Fruit fly (Drosophila melanogaster) S2 (cell line): ENCODE measurements around the gene neur.

Source experiments
- CG8478 ChIP-seq: fragments of >200 bp; optimal IDR thresholded peaks from 2 replicates; lab custom pipeline; 2018
- CTCF ChIP-seq, 2 experiments: fragments of >200 bp; optimal IDR thresholded peaks; 2 replicates each; lab custom pipeline; 2018

DNA sequence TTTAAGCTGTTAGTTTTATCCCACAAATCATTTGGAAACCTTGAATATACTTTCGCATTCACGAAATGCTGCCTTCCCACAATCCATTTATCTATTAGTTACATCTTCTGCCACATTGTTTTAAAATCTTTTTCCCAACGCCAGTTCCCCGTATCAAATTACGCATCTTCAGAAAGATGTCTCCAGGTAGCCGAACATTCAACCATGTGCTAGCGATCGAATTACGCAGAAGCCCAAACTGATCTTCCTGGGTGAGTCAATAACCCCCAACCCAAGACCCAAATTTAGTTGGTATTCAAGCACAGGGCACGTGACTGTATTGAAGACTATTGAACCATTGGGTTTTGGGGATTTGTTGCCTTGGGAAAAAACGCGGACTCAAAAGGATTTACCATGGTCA, 15.3 kb downstream of the neur start:
- TF ChIP-seq CG8478 (lab: Kevin White, UChicago): no peak
- TF ChIP-seq CTCF (optimal IDR thresholded peaks at IDR 0.05; lab: Kevin White, UChicago): no peak
